Worm (Caenorhabditis elegans) whole organism, L4 larva: Measurements from ENCODE around the gene gas-1.

Source experiments
- dve-1 ChIP-seq: sonication (generic microtip); optimal IDR thresholded peaks from 2 replicates; lab custom pipeline; 2017; ENCODE audit warnings: antibody characterized with exemption, mild to moderate bottlenecking, missing genetic modification characterization, missing compliant biosample characterization; ENCODE audit not compliant: insufficient read depth
- nhr-11 ChIP-seq: fragments of 150-350 bp; optimal IDR thresholded peaks from 2 replicates; lab custom pipeline; 2014; ENCODE audit warnings: missing biosample characterization, missing genetic modification characterization
- nhr-237 ChIP-seq: sonication (generic microtip); optimal IDR thresholded peaks from 2 replicates; lab custom pipeline; 2017; ENCODE audit warnings: missing biosample characterization, missing genetic modification characterization
- zfp-2 ChIP-seq: sonication (generic microtip); optimal IDR thresholded peaks from 2 replicates; lab custom pipeline; 2016; ENCODE audit warnings: mild to moderate bottlenecking, missing genetic modification characterization, missing compliant biosample characterization

DNA sequence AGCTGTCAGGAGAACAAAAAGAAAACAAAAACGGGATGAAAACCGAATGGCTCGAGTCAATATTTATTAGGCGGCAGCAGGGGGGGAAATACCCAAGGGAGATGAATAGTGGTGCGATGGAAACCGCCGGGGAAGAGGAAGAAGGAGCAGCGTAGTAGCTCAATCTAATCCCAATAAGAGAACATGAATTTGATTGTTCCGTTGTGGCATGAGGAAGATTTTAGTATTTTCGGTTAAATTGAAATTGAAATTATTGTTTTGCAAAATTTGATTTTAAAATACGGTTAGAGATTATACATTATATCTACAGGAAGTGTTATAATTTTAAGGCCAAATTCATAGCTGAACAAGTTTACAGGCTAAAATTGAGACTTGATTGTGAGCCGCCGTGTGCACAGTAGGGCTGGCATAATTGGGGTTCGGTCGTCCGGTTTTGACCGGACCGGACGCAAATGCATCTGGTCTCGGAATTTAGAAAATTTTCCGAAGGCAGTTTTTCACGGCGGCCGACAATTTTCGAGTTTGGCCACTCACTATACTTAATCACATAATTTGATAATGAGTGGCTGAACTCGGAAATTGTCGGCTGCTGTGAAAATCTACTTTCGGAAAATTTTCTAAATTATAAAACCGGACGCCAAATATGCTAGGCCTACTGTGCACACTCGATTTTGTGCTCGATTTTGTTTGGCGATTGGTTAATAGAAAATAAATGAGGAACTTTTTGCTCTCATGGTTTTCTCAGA lies 38.0 kb downstream of the gas-1 start:
- TF ChIP-seq zfp-2 (tag; lab: Kevin White, UChicago) (no peak), nhr-11 (tag; lab: Kevin White, UChicago) (no peak), nhr-237 (tag; lab: Kevin White, UChicago) (no peak), dve-1 (tag; lab: Kevin White, UChicago) (no peak)
